Worm (Caenorhabditis elegans) whole organism, L1 larva: ENCODE measurements around the gene ZC262.4.
A peak's percentile ranks its signal among the peaks of the same experiment; 100 is the strongest.

Source experiments
- C16A3.4 ChIP-seq: fragments of 150-350 bp; optimal IDR thresholded peaks from 2 replicates; lab custom pipeline; 2014; ENCODE audit warnings: missing biosample characterization, missing genetic modification characterization
- C34B4.2 ChIP-seq: sonication (generic microtip); optimal IDR thresholded peaks from 2 replicates; lab custom pipeline; 2017; ENCODE audit warnings: mild to moderate bottlenecking, missing genetic modification characterization, missing compliant biosample characterization
- F16B12.6 ChIP-seq: fragments of 150-350 bp; optimal IDR thresholded peaks from 2 replicates; lab custom pipeline; 2014; ENCODE audit warnings: missing biosample characterization, missing genetic modification characterization
- aly-2 ChIP-seq: fragments of 150-350 bp; optimal IDR thresholded peaks from 2 replicates; lab custom pipeline; 2014; ENCODE audit warnings: missing biosample characterization, missing genetic modification characterization
- blmp-1 ChIP-seq: fragments of 150-350 bp; optimal IDR thresholded peaks from 2 replicates; lab custom pipeline; 2014; ENCODE audit warnings: missing biosample characterization, missing genetic modification characterization
- ceh-63 ChIP-seq: fragments of 200-800 bp; sonication (Bioruptor generic); optimal IDR thresholded peaks from 2 replicates; lab custom pipeline; 2018; ENCODE audit warnings: mild to moderate bottlenecking, missing genetic modification characterization, missing compliant biosample characterization
- ceh-8 ChIP-seq: fragments of 200-800 bp; sonication (Bioruptor generic); optimal IDR thresholded peaks from 2 replicates; lab custom pipeline; 2018; ENCODE audit warnings: mild to moderate bottlenecking, missing genetic modification characterization, moderate library complexity, missing compliant biosample characterization
- ceh-88 ChIP-seq: fragments of 200-800 bp; sonication (Bioruptor generic); IDR thresholded peaks from 2 replicates; pipeline ENCODE4 v1.3.6; 2022; ENCODE audit warnings: missing genetic modification characterization, missing compliant biosample characterization
- ces-1 ChIP-seq: fragments of 150-350 bp; optimal IDR thresholded peaks from 2 replicates; lab custom pipeline; 2014; ENCODE audit warnings: missing biosample characterization, missing genetic modification reagents, missing genetic modification characterization
- dpl-1 ChIP-seq, 3 experiments: fragments of 150-350 bp in 2 of 3; sonication (generic microtip) in 1 of 3; optimal IDR thresholded peaks; 2 replicates each; lab custom pipeline; 2014 to 2017; ENCODE audit warnings: missing biosample characterization in 3 of 3, missing genetic modification characterization in 3 of 3, missing genetic modification reagents in 3 of 3
- efl-1 ChIP-seq, 4 experiments: fragments of 150-350 bp; optimal IDR thresholded peaks in 3 of 4; peaks in 1 of 4; 1 replicate in 1 of 4; 2 replicates in 3 of 4; lab custom pipeline; 2014; ENCODE audit warnings: missing biosample characterization in 2 of 4, missing genetic modification characterization in 2 of 4, missing genetic modification reagents in 2 of 4
- efl-3 ChIP-seq: fragments of 200-800 bp; sonication (Bioruptor generic); optimal IDR thresholded peaks from 2 replicates; lab custom pipeline; 2018; ENCODE audit warnings: mild to moderate bottlenecking, missing genetic modification characterization, missing compliant biosample characterization
- egl-27 ChIP-seq, 2 experiments: fragments of 150-350 bp in 1 of 2; sonication (generic microtip); optimal IDR thresholded peaks; 3 replicates each; lab custom pipeline; 2017 to 2018; ENCODE audit warnings: missing biosample characterization in 2 of 2, missing genetic modification characterization in 2 of 2, missing genetic modification reagents in 2 of 2
- elt-2 ChIP-seq: sonication (generic microtip); optimal IDR thresholded peaks from 2 replicates; lab custom pipeline; 2016; ENCODE audit warnings: missing genetic modification characterization, mild to moderate bottlenecking, inconsistent platforms, missing compliant biosample characterization, missing genetic modification reagents
- ets-5 ChIP-seq: fragments of 200-800 bp; sonication (Bioruptor generic); IDR thresholded peaks from 2 replicates; pipeline ENCODE4 v1.3.6; 2022; ENCODE audit warnings: missing genetic modification characterization, missing compliant biosample characterization
- fkh-4 ChIP-seq: sonication (generic microtip); optimal IDR thresholded peaks from 2 replicates; lab custom pipeline; 2016; ENCODE audit warnings: missing compliant biosample characterization, missing genetic modification characterization, borderline replicate concordance
- fkh-8 ChIP-seq: sonication (generic microtip); optimal IDR thresholded peaks from 2 replicates; lab custom pipeline; 2016; ENCODE audit warnings: mild to moderate bottlenecking, missing genetic modification characterization, missing compliant biosample characterization
- fos-1 ChIP-seq: fragments of 150-350 bp; optimal IDR thresholded peaks from 2 replicates; lab custom pipeline; 2014; ENCODE audit warnings: missing biosample characterization, missing genetic modification characterization
- irx-1 ChIP-seq: sonication (generic microtip); optimal IDR thresholded peaks from 2 replicates; lab custom pipeline; 2016; ENCODE audit warnings: missing genetic modification characterization, missing compliant biosample characterization
- jun-1 ChIP-seq: fragments of 150-350 bp; optimal IDR thresholded peaks from 2 replicates; lab custom pipeline; 2014; ENCODE audit warnings: missing biosample characterization, missing genetic modification reagents, missing genetic modification characterization
- lin-15B ChIP-seq: fragments of 150-350 bp; sonication (generic microtip); optimal IDR thresholded peaks from 3 replicates; lab custom pipeline; 2014; ENCODE audit warnings: missing biosample characterization, missing genetic modification characterization
- lin-35 ChIP-seq, 2 experiments: fragments of 150-350 bp; optimal IDR thresholded peaks; 2 replicates each; lab custom pipeline; 2014; ENCODE audit warnings: missing biosample characterization in 2 of 2, missing genetic modification characterization in 2 of 2, missing genetic modification reagents in 2 of 2
- lir-3 ChIP-seq: sonication (generic microtip); optimal IDR thresholded peaks from 2 replicates; lab custom pipeline; 2016; ENCODE audit warnings: mild to moderate bottlenecking, missing genetic modification characterization, moderate library complexity, missing compliant biosample characterization; ENCODE audit not compliant: poor library complexity
- lsy-2 ChIP-seq, 2 experiments: fragments of 150-350 bp; optimal IDR thresholded peaks; 2 replicates each; lab custom pipeline; 2014; ENCODE audit warnings: missing biosample characterization in 2 of 2, missing genetic modification characterization in 2 of 2
- mab-9 ChIP-seq: fragments of 200-800 bp; sonication (Bioruptor generic); IDR thresholded peaks from 2 replicates; pipeline ENCODE4 v1.3.6; 2022; ENCODE audit warnings: missing genetic modification reagents, missing genetic modification characterization, missing compliant biosample characterization
- mdl-1 ChIP-seq, 2 experiments: fragments of 150-350 bp; optimal IDR thresholded peaks; 2 replicates each; lab custom pipeline; 2014 to 2017; ENCODE audit warnings: missing biosample characterization in 2 of 2, missing genetic modification characterization in 2 of 2, inconsistent platforms in 1 of 2
- mef-2 ChIP-seq: fragments of 150-350 bp; optimal IDR thresholded peaks from 2 replicates; lab custom pipeline; 2014; ENCODE audit warnings: missing biosample characterization, missing genetic modification characterization
- mep-1 ChIP-seq: fragments of 150-350 bp; optimal IDR thresholded peaks from 2 replicates; lab custom pipeline; 2014; ENCODE audit warnings: missing biosample characterization, missing genetic modification characterization
- nhr-19 ChIP-seq: fragments of 200-800 bp; sonication (Bioruptor generic); conservative IDR thresholded peaks from 2 replicates; pipeline ENCODE4 v1.3.6; 2022; ENCODE audit warnings: missing genetic modification characterization, missing compliant biosample characterization
- nhr-237 ChIP-seq: fragments of 150-350 bp; optimal IDR thresholded peaks from 2 replicates; lab custom pipeline; 2014; ENCODE audit warnings: missing biosample characterization, missing genetic modification characterization
- nhr-28 ChIP-seq: fragments of 150-350 bp; optimal IDR thresholded peaks from 2 replicates; lab custom pipeline; 2014; ENCODE audit warnings: missing biosample characterization, missing genetic modification characterization
- nhr-47 ChIP-seq: sonication (generic microtip); optimal IDR thresholded peaks from 2 replicates; lab custom pipeline; 2016; ENCODE audit warnings: mild to moderate bottlenecking, missing genetic modification characterization, moderate library complexity, missing compliant biosample characterization
- nhr-71 ChIP-seq: sonication (generic microtip); optimal IDR thresholded peaks from 2 replicates; lab custom pipeline; 2016; ENCODE audit warnings: mild to moderate bottlenecking, missing genetic modification characterization, moderate library complexity, missing compliant biosample characterization
- nhr-76 ChIP-seq: sonication (generic microtip); optimal IDR thresholded peaks from 2 replicates; lab custom pipeline; 2017; ENCODE audit warnings: missing biosample characterization, missing genetic modification characterization
- nhr-84 ChIP-seq: sonication (generic microtip); optimal IDR thresholded peaks from 2 replicates; lab custom pipeline; 2017; ENCODE audit warnings: missing biosample characterization, missing genetic modification characterization
- nhr-85 ChIP-seq: sonication (generic microtip); peaks from one replicate; lab custom pipeline; 2016; ENCODE audit warnings: missing genetic modification characterization, inconsistent platforms, missing compliant biosample characterization
- pag-3 ChIP-seq: sonication (generic microtip); optimal IDR thresholded peaks from 2 replicates; lab custom pipeline; 2017; ENCODE audit warnings: missing genetic modification characterization, mild to moderate bottlenecking, missing compliant biosample characterization, antibody characterized with exemption, borderline replicate concordance; ENCODE audit not compliant: insufficient read depth
- pax-3 ChIP-seq: fragments of 200-800 bp; sonication (Bioruptor generic); optimal IDR thresholded peaks from 2 replicates; lab custom pipeline; 2018; ENCODE audit warnings: mild to moderate bottlenecking, missing genetic modification characterization, moderate library complexity, missing compliant biosample characterization
- pqm-1 ChIP-seq: sonication (generic microtip); optimal IDR thresholded peaks from 3 replicates; lab custom pipeline; 2017; ENCODE audit warnings: missing biosample characterization, missing genetic modification characterization
- rnt-1 ChIP-seq: sonication (generic microtip); optimal IDR thresholded peaks from 2 replicates; lab custom pipeline; 2016; ENCODE audit warnings: mild to moderate bottlenecking, missing genetic modification characterization, moderate library complexity, missing compliant biosample characterization
- snpc-4 ChIP-seq: fragments of 150-350 bp; optimal IDR thresholded peaks from 2 replicates; lab custom pipeline; 2014; ENCODE audit warnings: missing biosample characterization, missing genetic modification characterization
- snu-23 ChIP-seq: sonication (generic microtip); optimal IDR thresholded peaks from 2 replicates; lab custom pipeline; 2016; ENCODE audit warnings: missing genetic modification characterization, missing compliant biosample characterization
- swsn-7 ChIP-seq: sonication (generic microtip); optimal IDR thresholded peaks from 2 replicates; lab custom pipeline; 2016; ENCODE audit warnings: missing genetic modification characterization, missing compliant biosample characterization
- tlp-1 ChIP-seq: fragments of 150-350 bp; optimal IDR thresholded peaks from 2 replicates; lab custom pipeline; 2014; ENCODE audit warnings: missing biosample characterization, missing genetic modification characterization
- unc-130 ChIP-seq: fragments of 150-350 bp; optimal IDR thresholded peaks from 2 replicates; lab custom pipeline; 2017; ENCODE audit warnings: missing biosample characterization, missing genetic modification characterization, inconsistent platforms
- unc-30 ChIP-seq: sonication (generic microtip); optimal IDR thresholded peaks from 2 replicates; lab custom pipeline; 2017; ENCODE audit warnings: missing biosample characterization, missing genetic modification characterization
- unc-86 ChIP-seq: sonication (generic microtip); optimal IDR thresholded peaks from 2 replicates; lab custom pipeline; 2016; ENCODE audit warnings: missing genetic modification characterization, missing compliant biosample characterization
- unc-98 ChIP-seq: fragments of 200-800 bp; sonication (Bioruptor generic); IDR thresholded peaks from 2 replicates; pipeline ENCODE4 v1.3.6; 2022; ENCODE audit warnings: missing genetic modification characterization, missing compliant biosample characterization
- zip-4 ChIP-seq: fragments of 200-800 bp; sonication (Bioruptor generic); optimal IDR thresholded peaks from 2 replicates; lab custom pipeline; 2018; ENCODE audit warnings: mild to moderate bottlenecking, missing genetic modification characterization, moderate library complexity, missing compliant biosample characterization

The ZC262.4 gene

DNA sequence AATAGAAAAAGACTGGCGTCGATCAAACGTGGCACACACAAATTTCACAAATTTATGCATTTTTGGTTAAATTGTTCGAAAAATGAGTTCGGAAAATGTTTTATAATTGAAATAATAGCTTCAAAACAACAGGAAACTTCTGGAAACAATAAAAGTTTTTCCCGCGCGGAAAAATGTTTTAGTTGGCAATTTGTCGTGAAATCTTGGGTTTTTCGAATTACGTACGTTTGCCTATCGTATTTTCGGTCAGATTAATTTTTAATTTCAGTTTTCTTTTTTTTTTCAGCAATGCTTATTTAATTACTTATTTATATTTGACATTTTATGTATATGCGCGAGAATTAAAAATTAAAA lies 21.1 kb upstream of the ZC262.4 start:
- TF ChIP-seq unc-30 (tag; lab: Kevin White, UChicago) (no peak), mef-2 (tag; lab: Kevin White, UChicago) (no peak), lin-15B (tag; lab: Kevin White, UChicago) (no peak)
- TF ChIP-seq, all 84 proteins: peak for 0

DNA sequence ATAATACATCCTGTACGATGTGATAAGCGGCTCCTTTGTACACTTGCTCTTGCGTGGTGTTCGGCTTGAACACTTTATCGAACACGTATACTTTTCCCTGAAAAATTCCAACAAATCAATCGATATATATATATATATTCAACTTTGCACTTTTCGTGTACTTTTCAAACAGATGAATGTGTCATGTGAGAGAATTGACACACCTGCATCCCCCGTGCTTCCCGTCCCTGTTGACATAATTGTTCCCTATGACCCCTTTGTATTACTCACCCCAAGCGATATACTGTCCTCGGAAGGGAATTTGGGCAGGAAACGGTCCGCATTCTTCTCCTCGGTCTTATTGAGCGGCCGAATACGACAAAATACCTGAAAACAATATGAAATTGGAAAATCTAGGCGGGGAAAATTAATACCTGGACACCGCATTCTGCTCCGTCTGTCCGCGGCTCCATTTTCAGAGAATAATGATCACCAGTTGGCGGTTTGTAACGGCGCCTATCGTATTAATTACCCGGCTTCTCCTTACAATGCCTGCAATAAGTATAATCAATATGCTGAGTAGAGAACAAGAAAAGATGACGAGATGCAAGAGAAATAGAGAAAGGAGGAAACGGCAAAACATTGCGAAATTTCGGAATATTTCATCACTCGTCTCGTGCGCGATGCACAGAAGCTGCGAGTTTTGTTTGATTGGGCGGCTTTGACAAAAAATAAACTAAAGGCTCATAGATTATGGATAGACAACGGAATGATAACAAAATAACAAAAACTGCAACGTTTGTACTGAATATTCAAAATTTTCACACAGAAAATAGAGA lies 20.5 kb upstream of the ZC262.4 start, which contains the start of gene unc-116:
TSS of gene unc-116 (minus strand) at position 531 of the 818 bp plus-strand sequence.
- no peak for TF ChIP-seq ceh-63 (GFP tag; lab: Kevin White, UChicago)
- TF ChIP-seq C34B4.2 (tag; lab: Kevin White, UChicago): no peak
- no peak for TF ChIP-seq tlp-1 (tag; lab: Kevin White, UChicago)
- TF ChIP-seq fkh-8 (tag; lab: Kevin White, UChicago): peak; percentile 67
- no peak for TF ChIP-seq aly-2
- TF ChIP-seq pax-3: no peak
- TF ChIP-seq nhr-85 (tag; lab: Kevin White, UChicago): peak; percentile 74
- peak; percentile 8 for TF ChIP-seq fos-1 (tag; lab: Kevin White, UChicago)
- TF ChIP-seq unc-98 (GFP tag; lab: Robert Waterston, UW): no peak
- TF ChIP-seq mdl-1 (tag; optimal IDR thresholded peaks at IDR 0.05; lab: Kevin White, UChicago): peak in 1 of 2 experiments; percentile 74
- no peak for TF ChIP-seq elt-2 (tag; lab: Kevin White, UChicago)
- peak; percentile 38 to 39 for TF ChIP-seq lin-35 (GFP tag; optimal IDR thresholded peaks at IDR 0.05; lab: Kevin White, UChicago)
- peak; percentile 34 for TF ChIP-seq C16A3.4 (tag; lab: Kevin White, UChicago)
- TF ChIP-seq mab-9 (GFP tag; lab: Robert Waterston, UW): no peak
- TF ChIP-seq nhr-71 (tag; lab: Kevin White, UChicago): peak; percentile 63
- TF ChIP-seq pqm-1: no peak
- no peak for TF ChIP-seq ets-5 (GFP tag; lab: Robert Waterston, UW)
- TF ChIP-seq efl-1 (optimal IDR thresholded peaks at IDR 0.05; lab: Kevin White, UChicago): peak; percentile 31 to 74
- TF ChIP-seq efl-1 (GFP tag; optimal IDR thresholded peaks at IDR 0.05 in 1 of 2; lab: Kevin White, UChicago): peak; percentile 54 to 94
- TF ChIP-seq pag-3 (tag; lab: Kevin White, UChicago): no peak
- TF ChIP-seq nhr-47 (tag; lab: Kevin White, UChicago): peak; percentile 47
- TF ChIP-seq lsy-2 (tag; optimal IDR thresholded peaks at IDR 0.05; lab: Kevin White, UChicago): peak; percentile 60 to 70
- no peak for TF ChIP-seq unc-86 (tag; lab: Kevin White, UChicago)
- TF ChIP-seq rnt-1 (tag; lab: Kevin White, UChicago): no peak
- peak; percentile 27 for TF ChIP-seq jun-1 (tag; lab: Kevin White, UChicago)
- no peak for TF ChIP-seq nhr-84 (tag; lab: Kevin White, UChicago)
- no peak for TF ChIP-seq ceh-8 (GFP tag; lab: Kevin White, UChicago)
- TF ChIP-seq snpc-4 (tag; lab: Kevin White, UChicago): peak; percentile 9
- no peak for TF ChIP-seq nhr-28 (tag; lab: Kevin White, UChicago)
- TF ChIP-seq nhr-76 (tag; lab: Kevin White, UChicago): no peak
- peak; percentile 2 for TF ChIP-seq swsn-7 (tag; lab: Kevin White, UChicago)
- peak; percentile 11 for TF ChIP-seq nhr-237
- TF ChIP-seq fkh-4 (tag; lab: Kevin White, UChicago): no peak
- peak; percentile 22 for TF ChIP-seq lir-3 (tag; lab: Kevin White, UChicago)
- peak; percentile 35 for TF ChIP-seq blmp-1 (tag; lab: Kevin White, UChicago)
- TF ChIP-seq ces-1 (GFP tag; lab: Kevin White, UChicago): no peak
- TF ChIP-seq egl-27 (tag; optimal IDR thresholded peaks at IDR 0.05; lab: Kevin White, UChicago): no peak
- TF ChIP-seq lin-15B (tag; lab: Kevin White, UChicago): peak; percentile 18
- peak in 2 of 3 experiments; percentile 18 to 31 for TF ChIP-seq dpl-1 (GFP tag; optimal IDR thresholded peaks at IDR 0.05; lab: Kevin White, UChicago)
- TF ChIP-seq ceh-88 (GFP tag; lab: Robert Waterston, UW): no peak
- TF ChIP-seq nhr-19 (GFP tag; lab: Robert Waterston, UW): peak; percentile 32; the same call in 1 of the 2 replicates
- TF ChIP-seq zip-4 (GFP tag; lab: Kevin White, UChicago): peak; percentile 92
- TF ChIP-seq snu-23 (GFP tag; lab: Kevin White, UChicago): peak; percentile 5
- TF ChIP-seq F16B12.6 (tag; lab: Kevin White, UChicago): peak; percentile 43
- TF ChIP-seq irx-1 (tag; lab: Kevin White, UChicago): no peak
- peak; percentile 2 for TF ChIP-seq unc-130 (tag; lab: Kevin White, UChicago)
- no peak for TF ChIP-seq efl-3 (GFP tag; lab: Kevin White, UChicago)
- TF ChIP-seq mep-1 (tag; lab: Kevin White, UChicago): peak; percentile 57
